Worm (Caenorhabditis elegans): ENCODE measurements around the gene C40A11.6.

- TF ChIP-seq ztf-11 (tag; optimal IDR thresholded peaks at IDR 0.05) (no peak), aly-2 (tag; optimal IDR thresholded peaks at IDR 0.05) (no peak), fkh-10 (GFP tag; optimal IDR thresholded peaks at IDR 0.05) (no peak)
These were observed 8.2 kb downstream of the C40A11.6 start, which contains the start of gene C40A11.4 for ce11 chrII:2137235-2137634.
